Fruit fly (Drosophila melanogaster): ENCODE data around the gene bark.

DNA sequence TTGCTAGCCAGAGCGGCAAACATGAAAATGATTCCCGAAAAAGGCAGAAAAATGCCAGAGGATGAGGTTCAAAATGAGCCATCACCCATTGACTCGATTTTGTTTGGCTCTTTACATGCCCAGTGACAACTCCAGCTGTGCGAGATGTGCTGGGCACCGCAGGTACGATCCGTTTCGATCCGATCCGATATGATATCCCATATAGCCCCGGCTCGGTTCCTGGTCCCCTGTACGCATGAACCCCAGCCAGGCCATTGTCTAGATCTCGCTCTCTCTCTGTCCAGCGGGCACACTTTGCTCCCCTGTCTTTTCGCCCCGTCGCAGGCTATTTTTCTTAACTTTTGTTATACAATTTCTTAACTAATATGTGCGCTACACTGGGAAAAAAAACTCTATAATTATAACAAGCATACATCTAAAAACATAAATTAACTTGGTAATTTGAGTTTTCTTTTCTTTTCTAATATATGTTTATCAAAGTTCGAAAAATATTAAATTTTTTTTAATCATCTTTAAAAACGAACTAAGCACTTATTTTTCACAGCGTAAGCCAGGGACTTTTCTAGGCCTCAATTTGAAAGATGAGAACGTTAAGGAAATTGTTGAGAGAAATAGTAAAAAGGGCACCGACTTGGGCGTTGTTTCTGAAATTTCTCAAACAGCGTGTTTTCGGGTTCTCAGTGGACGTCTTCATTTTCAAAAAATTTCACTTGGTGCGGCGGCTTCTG, 40.6 kb downstream of the bark start:
- TF ChIP-seq N (GFP tag; optimal IDR thresholded peaks at IDR 0.05) (no peak), psq (GFP tag; optimal IDR thresholded peaks at IDR 0.05) (no peak), lola (GFP tag; optimal IDR thresholded peaks at IDR 0.05) (no peak), Jra (GFP tag; optimal IDR thresholded peaks at IDR 0.05) (no peak)

Data from whole organism, wandering third instar larva.